Worm (Caenorhabditis elegans): Measurements from ENCODE around the gene ztf-14.

DNA sequence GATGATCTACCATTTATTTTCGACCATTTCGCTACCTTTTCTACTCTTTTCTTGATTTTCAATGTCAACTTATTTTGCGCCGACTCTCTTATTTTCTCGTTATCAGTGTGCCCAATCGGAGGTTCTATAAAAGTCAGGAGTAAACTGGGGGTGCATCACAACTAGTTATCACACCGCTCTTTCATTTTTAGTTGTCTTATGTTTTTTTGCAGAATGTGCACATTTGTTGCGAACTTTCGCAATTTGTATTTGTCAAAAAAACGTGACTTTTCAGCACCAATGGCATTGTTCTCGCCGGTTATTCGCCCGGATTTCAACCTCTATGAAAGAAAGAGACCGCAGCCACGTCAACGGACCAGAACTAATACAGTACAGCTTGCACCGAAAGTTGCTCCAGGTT, 41.7 kb downstream of the ztf-14 start:
- no peak for TF ChIP-seq M03D4.4 (tag; optimal IDR thresholded peaks at IDR 0.05)
- TF ChIP-seq nhr-76 (tag; optimal IDR thresholded peaks at IDR 0.05): no peak
